Worm (Caenorhabditis elegans): ENCODE measurements around the gene tex-2.
A peak's percentile ranks its signal among the peaks of the same experiment; 100 is the strongest.

Gene tex-2

DNA sequence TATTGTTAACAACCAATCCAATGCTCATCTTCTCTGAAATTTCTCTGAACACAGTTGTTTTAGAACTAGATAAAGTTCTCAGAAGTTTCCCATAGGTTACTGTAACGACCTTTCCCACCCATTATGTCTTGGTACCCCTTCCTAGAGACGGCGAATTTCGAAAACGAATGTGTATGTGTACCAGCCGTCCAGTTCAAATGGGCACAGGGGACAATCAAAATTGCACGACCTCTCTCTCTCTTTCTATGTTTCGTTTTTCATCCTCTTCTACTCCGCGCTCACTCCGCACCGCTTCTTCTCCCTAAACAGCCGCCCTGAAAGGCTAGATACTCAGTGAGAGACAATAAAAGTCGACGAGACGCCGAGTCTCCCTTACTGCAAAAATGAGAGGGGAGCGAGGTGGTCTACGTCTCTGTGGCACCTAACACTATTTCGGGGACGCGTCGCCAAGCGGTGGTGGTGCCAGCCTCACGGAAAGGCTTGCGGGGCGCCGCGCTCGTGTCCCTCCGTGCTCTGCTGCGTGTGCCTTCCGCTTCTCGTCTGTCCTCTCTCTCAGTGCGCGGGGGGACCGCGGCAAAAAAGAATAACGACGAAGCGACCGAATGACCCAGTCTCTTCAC is 28.1 kb upstream of the tex-2 start:
- TF ChIP-seq snpc-4 (tag; optimal IDR thresholded peaks at IDR 0.05), result peak; percentile 52
- TF ChIP-seq skn-1 (tag; optimal IDR thresholded peaks at IDR 0.05), result no peak
- TF ChIP-seq fkh-10 (GFP tag; optimal IDR thresholded peaks at IDR 0.05), result no peak
- no peak for TF ChIP-seq nhr-67 (tag; optimal IDR thresholded peaks at IDR 0.05)
- no peak for TF ChIP-seq mdl-1 (tag; optimal IDR thresholded peaks at IDR 0.05)
- peak; percentile 75 for TF ChIP-seq nfya-1 (tag; optimal IDR thresholded peaks at IDR 0.05; ENCODE audit: insufficient read depth)
- peak; percentile 38 for TF ChIP-seq lsy-12 (tag; optimal IDR thresholded peaks at IDR 0.05)
- peak; percentile 72 for TF ChIP-seq nhr-23 (tag; optimal IDR thresholded peaks at IDR 0.05)
- no peak for TF ChIP-seq egl-27 (tag; optimal IDR thresholded peaks at IDR 0.05)
- peak; percentile 35 for TF ChIP-seq nhr-43 (tag; optimal IDR thresholded peaks at IDR 0.05; ENCODE audit: poor library complexity, severe bottlenecking)
- peak; percentile 68 for TF ChIP-seq ama-1 (optimal IDR thresholded peaks at IDR 0.05)
- TF ChIP-seq pha-4 (tag; optimal IDR thresholded peaks at IDR 0.05), result peak; percentile 5
- TF ChIP-seq R02D3.7 (tag; optimal IDR thresholded peaks at IDR 0.05), result no peak
- TF ChIP-seq fos-1 (tag; optimal IDR thresholded peaks at IDR 0.05), result no peak
- no peak for TF ChIP-seq ztf-11 (tag; optimal IDR thresholded peaks at IDR 0.05)
- TF ChIP-seq ZK546.5 (tag; optimal IDR thresholded peaks at IDR 0.05), result no peak
- TF ChIP-seq elt-2 (tag; optimal IDR thresholded peaks at IDR 0.05), result peak; percentile 28
- no peak for TF ChIP-seq sea-2 (GFP tag; optimal IDR thresholded peaks at IDR 0.05)
- TF ChIP-seq fkh-2 (tag; optimal IDR thresholded peaks at IDR 0.05), result no peak
- peak; percentile 23 for TF ChIP-seq ceh-82 (tag; optimal IDR thresholded peaks at IDR 0.05)
- peak; percentile 72 for TF ChIP-seq hmg-11 (tag; optimal IDR thresholded peaks at IDR 0.05)
- TF ChIP-seq nhr-237 (tag; optimal IDR thresholded peaks at IDR 0.05), result no peak
- TF ChIP-seq ceh-16 (tag; optimal IDR thresholded peaks at IDR 0.05), result no peak
- TF ChIP-seq nhr-76 (tag; optimal IDR thresholded peaks at IDR 0.05), result no peak
- no peak for TF ChIP-seq jun-1 (tag; optimal IDR thresholded peaks at IDR 0.05)
- no peak for TF ChIP-seq daf-12 (tag; optimal IDR thresholded peaks at IDR 0.05)
- TF ChIP-seq unc-62 (GFP tag; optimal IDR thresholded peaks at IDR 0.05), result peak; percentile 21
- no peak for TF ChIP-seq unc-39 (tag; optimal IDR thresholded peaks at IDR 0.05)
- no peak for TF ChIP-seq elt-1 (tag; optimal IDR thresholded peaks at IDR 0.05)
- no peak for TF ChIP-seq nhr-12 (tag; optimal IDR thresholded peaks at IDR 0.05)
- TF ChIP-seq pqm-1 (tag; optimal IDR thresholded peaks at IDR 0.05), result peak; percentile 6
- no peak for TF ChIP-seq lin-15B (tag; optimal IDR thresholded peaks at IDR 0.05)
- peak; percentile 62 for TF ChIP-seq tbx-2 (tag; optimal IDR thresholded peaks at IDR 0.05)
- TF ChIP-seq eor-1 (tag; optimal IDR thresholded peaks at IDR 0.05), result no peak
- TF ChIP-seq lin-39 (tag; optimal IDR thresholded peaks at IDR 0.05), result peak; percentile 5
- no peak for TF ChIP-seq elt-3 (tag; optimal IDR thresholded peaks at IDR 0.05)
- peak; percentile 76 for TF ChIP-seq egl-5 (tag; optimal IDR thresholded peaks at IDR 0.05)
- no peak for TF ChIP-seq aly-2 (tag; optimal IDR thresholded peaks at IDR 0.05)
- no peak for TF ChIP-seq ceh-9 (tag; optimal IDR thresholded peaks at IDR 0.05)

DNA sequence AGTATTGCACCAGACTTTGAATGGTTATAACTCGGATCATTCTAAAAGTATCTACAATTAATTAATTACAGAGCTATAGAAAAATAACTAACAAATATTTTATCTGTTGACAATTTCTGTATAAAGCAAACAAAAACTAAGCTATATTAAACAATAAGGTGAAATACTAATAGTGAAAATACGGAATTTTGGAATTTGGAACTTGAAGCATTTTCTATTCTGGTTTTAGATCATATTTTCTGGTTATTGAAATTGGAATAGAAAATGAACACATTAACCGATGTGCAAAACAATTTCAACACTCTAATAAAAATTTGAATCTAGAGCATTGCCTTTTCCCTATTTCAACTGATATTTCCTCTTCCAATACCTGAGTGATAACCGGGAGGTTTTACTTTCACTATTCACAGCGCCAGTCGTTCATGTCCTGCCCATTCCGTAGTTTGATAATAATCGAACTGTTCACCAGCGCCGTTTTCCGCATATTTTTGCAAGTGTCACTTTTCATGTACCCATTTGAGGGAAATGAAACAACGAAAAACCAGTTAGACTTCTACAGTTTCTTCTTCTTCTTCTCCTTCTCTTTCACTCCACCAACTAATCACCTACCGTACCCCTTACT is 26.6 kb upstream of the tex-2 start:
- TF ChIP-seq elt-2 (tag; optimal IDR thresholded peaks at IDR 0.05) (peak; percentile 65), pha-4 (tag; optimal IDR thresholded peaks at IDR 0.05) (no peak)

DNA sequence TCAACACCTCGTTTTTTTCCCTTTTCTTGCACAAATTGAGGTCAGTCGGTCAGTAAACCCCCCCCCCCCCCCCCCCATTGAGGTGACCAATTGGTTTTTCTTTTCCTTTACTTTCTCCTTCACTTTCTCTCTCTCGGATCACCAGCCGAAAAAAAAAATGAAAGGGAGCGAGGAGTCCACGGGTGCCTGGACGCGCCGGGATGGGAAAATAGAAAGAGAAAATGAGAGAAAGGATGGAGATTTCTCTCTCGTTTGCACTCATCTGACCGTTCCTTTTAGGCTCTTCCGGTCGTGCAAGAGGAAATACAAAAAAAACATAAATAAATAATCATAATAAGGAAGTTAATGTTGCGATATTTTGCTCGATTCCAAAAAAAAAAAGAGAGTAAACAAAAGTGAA is 25.7 kb upstream of the tex-2 start:
- TF ChIP-seq ZK546.5 (tag; optimal IDR thresholded peaks at IDR 0.05), result no peak
- TF ChIP-seq pha-4 (tag; optimal IDR thresholded peaks at IDR 0.05), result peak; percentile 83
- no peak for TF ChIP-seq unc-39 (tag; optimal IDR thresholded peaks at IDR 0.05)
- no peak for TF ChIP-seq nhr-77 (tag; optimal IDR thresholded peaks at IDR 0.05)
- TF ChIP-seq elt-2 (tag; optimal IDR thresholded peaks at IDR 0.05), result no peak
- peak; percentile 89 for TF ChIP-seq nhr-23 (tag; optimal IDR thresholded peaks at IDR 0.05)
- TF ChIP-seq tbx-2 (tag; optimal IDR thresholded peaks at IDR 0.05), result no peak
- no peak for TF ChIP-seq sea-2 (GFP tag; optimal IDR thresholded peaks at IDR 0.05)
- TF ChIP-seq mdl-1 (tag; optimal IDR thresholded peaks at IDR 0.05), result no peak
- TF ChIP-seq pqm-1 (tag; optimal IDR thresholded peaks at IDR 0.05), result no peak
- peak; percentile 16 for TF ChIP-seq ama-1 (optimal IDR thresholded peaks at IDR 0.05)
- TF ChIP-seq ztf-4 (tag; optimal IDR thresholded peaks at IDR 0.05), result no peak
- TF ChIP-seq fkh-2 (tag; optimal IDR thresholded peaks at IDR 0.05), result no peak
- no peak for TF ChIP-seq nhr-25 (tag; optimal IDR thresholded peaks at IDR 0.05)
- no peak for TF ChIP-seq aly-2 (tag; optimal IDR thresholded peaks at IDR 0.05)

Measured in whole organism, L3 larva.